Worm (Caenorhabditis elegans) whole organism, L2 larva: ENCODE measurements around the gene C35D10.8.

Experiments used
- R02D3.7 ChIP-seq: fragments of 150-350 bp; optimal IDR thresholded peaks from 2 replicates; lab custom pipeline; 2014; ENCODE audit warnings: missing biosample characterization, missing genetic modification characterization
- ZK546.5 ChIP-seq: sonication (generic microtip); optimal IDR thresholded peaks from 2 replicates; lab custom pipeline; 2017; ENCODE audit warnings: missing biosample characterization, missing genetic modification characterization
- alr-1 ChIP-seq: fragments of 150-350 bp; optimal IDR thresholded peaks from 2 replicates; lab custom pipeline; 2014; ENCODE audit warnings: missing biosample characterization, missing genetic modification characterization
- aly-2 ChIP-seq: fragments of 150-350 bp; optimal IDR thresholded peaks from 2 replicates; lab custom pipeline; 2014; ENCODE audit warnings: missing biosample characterization, missing genetic modification characterization
- ama-1 ChIP-seq: fragments of 150-350 bp; optimal IDR thresholded peaks from 2 replicates; lab custom pipeline; 2018; ENCODE audit warnings: inconsistent platforms
- blmp-1 ChIP-seq: sonication (generic microtip); optimal IDR thresholded peaks from 2 replicates; lab custom pipeline; 2017; ENCODE audit warnings: missing genetic modification characterization, mild to moderate bottlenecking, missing compliant biosample characterization, antibody characterized with exemption, moderate library complexity; ENCODE audit not compliant: insufficient read depth
- ceh-16 ChIP-seq: fragments of 150-350 bp; optimal IDR thresholded peaks from 2 replicates; lab custom pipeline; 2014; ENCODE audit warnings: missing biosample characterization, missing genetic modification characterization
- ceh-82 ChIP-seq: fragments of 150-350 bp; optimal IDR thresholded peaks from 2 replicates; lab custom pipeline; 2014; ENCODE audit warnings: missing biosample characterization, missing genetic modification characterization
- crh-2 ChIP-seq: sonication (generic microtip); optimal IDR thresholded peaks from 2 replicates; lab custom pipeline; 2017; ENCODE audit warnings: missing biosample characterization, missing genetic modification characterization
- egl-27 ChIP-seq: sonication (generic microtip); optimal IDR thresholded peaks from 3 replicates; lab custom pipeline; 2017; ENCODE audit warnings: missing biosample characterization, missing genetic modification reagents, missing genetic modification characterization
- elt-1 ChIP-seq: fragments of 150-350 bp; optimal IDR thresholded peaks from 2 replicates; lab custom pipeline; 2014; ENCODE audit warnings: missing biosample characterization, missing genetic modification characterization
- elt-3 ChIP-seq: sonication (generic microtip); optimal IDR thresholded peaks from 2 replicates; lab custom pipeline; 2017; ENCODE audit warnings: missing biosample characterization, missing genetic modification characterization
- fos-1 ChIP-seq: fragments of 150-350 bp; optimal IDR thresholded peaks from 2 replicates; lab custom pipeline; 2014; ENCODE audit warnings: missing biosample characterization, missing genetic modification characterization
- gmeb-1 ChIP-seq: fragments of 150-350 bp; optimal IDR thresholded peaks from 2 replicates; lab custom pipeline; 2014; ENCODE audit warnings: missing biosample characterization, missing genetic modification characterization
- lin-11 ChIP-seq: fragments of 150-350 bp; sonication (generic microtip); optimal IDR thresholded peaks from 2 replicates; lab custom pipeline; 2014; ENCODE audit warnings: missing biosample characterization, missing genetic modification characterization, inconsistent platforms, mixed read lengths
- lin-13 ChIP-seq: fragments of 150-350 bp; optimal IDR thresholded peaks from 2 replicates; lab custom pipeline; 2014; ENCODE audit warnings: missing biosample characterization, missing genetic modification reagents, missing genetic modification characterization
- lsy-2 ChIP-seq, 2 experiments: fragments of 150-350 bp in 1 of 2; sonication (generic microtip) in 1 of 2; optimal IDR thresholded peaks; 2 replicates each; lab custom pipeline; 2014 to 2017; ENCODE audit warnings: missing biosample characterization in 2 of 2, missing genetic modification characterization in 2 of 2
- mab-5 ChIP-seq: fragments of 150-350 bp; optimal IDR thresholded peaks from 2 replicates; lab custom pipeline; 2014; ENCODE audit warnings: missing biosample characterization, missing genetic modification characterization
- mbf-1 ChIP-seq: sonication (generic microtip); optimal IDR thresholded peaks from 2 replicates; lab custom pipeline; 2017; ENCODE audit warnings: missing biosample characterization, missing genetic modification characterization
- nhr-10 ChIP-seq: sonication (generic microtip); optimal IDR thresholded peaks from 2 replicates; lab custom pipeline; 2017; ENCODE audit warnings: missing biosample characterization, missing genetic modification characterization
- nhr-11 ChIP-seq: fragments of 150-350 bp; optimal IDR thresholded peaks from 2 replicates; lab custom pipeline; 2014; ENCODE audit warnings: missing biosample characterization, missing genetic modification characterization
- nhr-129 ChIP-seq: fragments of 150-350 bp; optimal IDR thresholded peaks from 2 replicates; lab custom pipeline; 2014; ENCODE audit warnings: missing biosample characterization, missing genetic modification characterization
- nhr-21 ChIP-seq: fragments of 150-350 bp; optimal IDR thresholded peaks from 2 replicates; lab custom pipeline; 2014; ENCODE audit warnings: missing biosample characterization, missing genetic modification characterization
- nhr-23 ChIP-seq: fragments of 150-350 bp; optimal IDR thresholded peaks from 2 replicates; lab custom pipeline; 2014; ENCODE audit warnings: missing biosample characterization, missing genetic modification reagents, missing genetic modification characterization
- nhr-237 ChIP-seq: fragments of 150-350 bp; optimal IDR thresholded peaks from 2 replicates; lab custom pipeline; 2014; ENCODE audit warnings: missing biosample characterization, missing genetic modification characterization
- peb-1 ChIP-seq: fragments of 150-350 bp; optimal IDR thresholded peaks from 2 replicates; lab custom pipeline; 2014; ENCODE audit warnings: missing biosample characterization, missing genetic modification characterization
- sem-4 ChIP-seq: fragments of 150-350 bp; optimal IDR thresholded peaks from 2 replicates; lab custom pipeline; 2014; ENCODE audit warnings: missing biosample characterization, missing genetic modification reagents, missing genetic modification characterization
- skn-1 ChIP-seq: sonication (generic microtip); optimal IDR thresholded peaks from 2 replicates; lab custom pipeline; 2017; ENCODE audit warnings: missing biosample characterization, missing genetic modification characterization
- unc-39 ChIP-seq: fragments of 150-350 bp; optimal IDR thresholded peaks from 2 replicates; lab custom pipeline; 2014; ENCODE audit warnings: missing biosample characterization, missing genetic modification characterization
- unc-55 ChIP-seq: fragments of 150-350 bp; sonication (generic microtip); optimal IDR thresholded peaks from 3 replicates; lab custom pipeline; 2014; ENCODE audit warnings: missing biosample characterization, missing genetic modification reagents, missing genetic modification characterization
- unc-62 ChIP-seq: fragments of 150-350 bp; optimal IDR thresholded peaks from 2 replicates; lab custom pipeline; 2014; ENCODE audit warnings: missing biosample characterization, missing genetic modification reagents, missing genetic modification characterization
- ztf-1 ChIP-seq: fragments of 200-800 bp; sonication (Bioruptor generic); conservative IDR thresholded peaks from 2 replicates; pipeline ENCODE4 v1.3.6; 2022; ENCODE audit warnings: missing genetic modification characterization, missing compliant biosample characterization
- ztf-11 ChIP-seq: sonication (generic microtip); optimal IDR thresholded peaks from 2 replicates; lab custom pipeline; 2017; ENCODE audit warnings: missing biosample characterization, missing genetic modification characterization
- ztf-4 ChIP-seq: fragments of 150-350 bp; optimal IDR thresholded peaks from 2 replicates; lab custom pipeline; 2014; ENCODE audit warnings: missing biosample characterization, missing genetic modification characterization

C35D10.8 gene

ce11 chrIII:4859039-4859438 is 4.0 kb downstream of the C35D10.8 start, which contains the start of gene C35D10.6:
TSS of gene C35D10.6 (plus strand) at chrIII:4859339.
- no peak for TF ChIP-seq R02D3.7 (tag; lab: Kevin White, UChicago)
- TF ChIP-seq ceh-82 (tag; lab: Kevin White, UChicago), result no peak
- TF ChIP-seq elt-1 (tag; lab: Kevin White, UChicago), result no peak
- no peak for TF ChIP-seq lsy-2 (tag; optimal IDR thresholded peaks at IDR 0.05; lab: Kevin White, UChicago)

ce11 chrIII:4861744-4862401 is 6.9 kb downstream of the C35D10.8 start, which contains the start of the genes C35D10.10 and C35D10.5:
TSS of gene C35D10.10 (minus strand) at chrIII:4861794.
TSS of gene C35D10.5 (plus strand) at chrIII:4862351.
- TF ChIP-seq unc-55 (GFP tag; lab: Kevin White, UChicago), result peak; percentile 33
- TF ChIP-seq peb-1 (tag; lab: Kevin White, UChicago), result no peak
- TF ChIP-seq, all 48 proteins: peak for 1

ce11 chrIII:4863127-4863526 is 8.1 kb downstream of the C35D10.8 start, which contains the start of gene coq-8:
TSS of gene coq-8 (plus strand) at chrIII:4863427.
- no peak for TF ChIP-seq aly-2 (tag; lab: Kevin White, UChicago)
- TF ChIP-seq ztf-1 (GFP tag; lab: Robert Waterston, UW), result no peak
- no peak for TF ChIP-seq ceh-16 (tag; lab: Kevin White, UChicago)
- no peak for TF ChIP-seq egl-27 (tag; lab: Kevin White, UChicago)
- no peak for TF ChIP-seq sem-4 (tag; lab: Kevin White, UChicago)
- TF ChIP-seq lin-11 (tag; lab: Kevin White, UChicago), result no peak
- TF ChIP-seq nhr-237 (tag; lab: Kevin White, UChicago), result no peak
- TF ChIP-seq ztf-4 (tag; lab: Kevin White, UChicago), result no peak
- TF ChIP-seq ceh-82 (tag; lab: Kevin White, UChicago), result no peak
- no peak for TF ChIP-seq unc-55 (GFP tag; lab: Kevin White, UChicago)
- TF ChIP-seq skn-1 (tag; lab: Kevin White, UChicago), result no peak
- no peak for TF ChIP-seq crh-2 (tag; lab: Kevin White, UChicago)
- TF ChIP-seq lin-13 (GFP tag; lab: Kevin White, UChicago), result no peak
- TF ChIP-seq nhr-21, result no peak
- TF ChIP-seq ama-1 (lab: Kevin White, UChicago), result no peak
- TF ChIP-seq, all 48 proteins: peak for 0

- TF ChIP-seq nhr-129 (no peak), nhr-10 (tag; lab: Kevin White, UChicago) (no peak), blmp-1 (tag; lab: Kevin White, UChicago) (no peak), gmeb-1 (no peak), elt-1 (tag; lab: Kevin White, UChicago) (no peak), unc-55 (GFP tag; lab: Kevin White, UChicago) (no peak), lin-13 (GFP tag; lab: Kevin White, UChicago) (no peak)
Observed at ce11 chrIII:4866762-4867161, 11.7 kb downstream of the C35D10.8 start, which contains the start of gene C35D10.17. TSS of gene C35D10.17 (plus strand) at chrIII:4867062.

- TF ChIP-seq R02D3.7 (tag; lab: Kevin White, UChicago), result no peak
- TF ChIP-seq alr-1 (tag; lab: Kevin White, UChicago), result no peak
- TF ChIP-seq lin-13 (GFP tag; lab: Kevin White, UChicago), result no peak
- TF ChIP-seq nhr-21, result no peak
- TF ChIP-seq lin-11 (tag; lab: Kevin White, UChicago), result no peak
- no peak for TF ChIP-seq nhr-11 (tag; lab: Kevin White, UChicago)
- no peak for TF ChIP-seq crh-2 (tag; lab: Kevin White, UChicago)
- no peak for TF ChIP-seq elt-3
- no peak for TF ChIP-seq mbf-1 (tag; lab: Kevin White, UChicago)
- TF ChIP-seq unc-62 (GFP tag; lab: Kevin White, UChicago), result no peak
Observed at ce11 chrIII:4868643-4869042, 13.6 kb downstream of the C35D10.8 start, which contains the start of the genes msd-4 and C35D10.3. TSS of gene msd-4 (minus strand) at chrIII:4868743. TSS of gene C35D10.3 (plus strand) at chrIII:4868921.

- TF ChIP-seq peb-1 (tag; lab: Kevin White, UChicago), result no peak
- TF ChIP-seq ZK546.5, result no peak
- TF ChIP-seq crh-2 (tag; lab: Kevin White, UChicago), result no peak
- TF ChIP-seq lin-13 (GFP tag; lab: Kevin White, UChicago), result no peak
- no peak for TF ChIP-seq unc-39 (tag; lab: Kevin White, UChicago)
- no peak for TF ChIP-seq mbf-1 (tag; lab: Kevin White, UChicago)
- no peak for TF ChIP-seq nhr-10 (tag; lab: Kevin White, UChicago)
- TF ChIP-seq nhr-21, result no peak
- no peak for TF ChIP-seq unc-62 (GFP tag; lab: Kevin White, UChicago)
- no peak for TF ChIP-seq fos-1 (tag; lab: Kevin White, UChicago)
- TF ChIP-seq nhr-23, result no peak
- no peak for TF ChIP-seq ztf-11 (tag; lab: Kevin White, UChicago)
- no peak for TF ChIP-seq mab-5
- no peak for TF ChIP-seq ama-1 (lab: Kevin White, UChicago)
Observed at ce11 chrIII:4870478-4870877, 15.5 kb downstream of the C35D10.8 start, which contains the start of gene gipc-1. TSS of gene gipc-1 (plus strand) at chrIII:4870778.
